Worm (Caenorhabditis elegans) whole organism, early embryonic: ENCODE measurements around the gene C14E2.4.
A peak's percentile ranks its signal among the peaks of the same experiment; 100 is the strongest.

Source experiments
- B0310.2 ChIP-seq: sonication (generic microtip); optimal IDR thresholded peaks from 2 replicates; lab custom pipeline; 2016; ENCODE audit warnings: mild to moderate bottlenecking, missing genetic modification characterization, missing compliant biosample characterization
- F13C5.2 ChIP-seq: sonication (generic microtip); optimal IDR thresholded peaks from 2 replicates; lab custom pipeline; 2017; ENCODE audit warnings: mild to moderate bottlenecking, missing genetic modification characterization, inconsistent platforms, missing compliant biosample characterization
- aly-1 ChIP-seq: sonication (generic microtip); optimal IDR thresholded peaks from 2 replicates; lab custom pipeline; 2016; ENCODE audit warnings: missing genetic modification characterization, missing compliant biosample characterization
- ama-1 ChIP-seq: fragments of 150-350 bp; optimal IDR thresholded peaks from 2 replicates; lab custom pipeline; 2014
- ceh-13 ChIP-seq: fragments of 200-800 bp; sonication (Bioruptor generic); optimal IDR thresholded peaks from 2 replicates; lab custom pipeline; 2018; ENCODE audit warnings: mild to moderate bottlenecking, missing genetic modification characterization, missing compliant biosample characterization
- ceh-36 ChIP-seq: sonication (generic microtip); optimal IDR thresholded peaks from 2 replicates; lab custom pipeline; 2016; ENCODE audit warnings: missing genetic modification characterization, inconsistent platforms, missing compliant biosample characterization
- ets-7 ChIP-seq: sonication (generic microtip); optimal IDR thresholded peaks from 2 replicates; lab custom pipeline; 2016; ENCODE audit warnings: missing genotype, missing genetic modification characterization, missing compliant biosample characterization
- flt-1 ChIP-seq: fragments of 200-800 bp; sonication (Bioruptor generic); IDR thresholded peaks from 2 replicates; pipeline ENCODE4 v1.3.6; 2022; ENCODE audit warnings: missing genetic modification characterization, missing compliant biosample characterization
- hmbx-1 ChIP-seq: sonication (generic microtip); optimal IDR thresholded peaks from 2 replicates; lab custom pipeline; 2016; ENCODE audit warnings: mild to moderate bottlenecking, missing genetic modification characterization, missing compliant biosample characterization
- hmg-4 ChIP-seq: fragments of 200-800 bp; sonication (Bioruptor generic); optimal IDR thresholded peaks from 2 replicates; lab custom pipeline; 2018; ENCODE audit warnings: mild to moderate bottlenecking, missing genetic modification characterization, missing compliant biosample characterization
- hnd-1 ChIP-seq: sonication (generic microtip); optimal IDR thresholded peaks from 2 replicates; lab custom pipeline; 2016; ENCODE audit warnings: missing genetic modification characterization, missing compliant biosample characterization
- pes-1 ChIP-seq: fragments of 200-800 bp; sonication (Bioruptor generic); IDR thresholded peaks from 2 replicates; pipeline ENCODE4 v1.3.6; 2022; ENCODE audit warnings: missing genetic modification reagents, missing genetic modification characterization, missing compliant biosample characterization
- scrt-1 ChIP-seq: fragments of 200-800 bp; sonication (Bioruptor generic); IDR thresholded peaks from 2 replicates; pipeline ENCODE4 v1.3.6; 2022; ENCODE audit warnings: missing genetic modification characterization, missing compliant biosample characterization
- sea-1 ChIP-seq: fragments of 200-800 bp; sonication (Bioruptor generic); conservative IDR thresholded peaks from 2 replicates; pipeline ENCODE4 v1.3.6; 2022; ENCODE audit warnings: missing genetic modification characterization, missing compliant biosample characterization
- tbx-11 ChIP-seq: fragments of 200-800 bp; sonication (Bioruptor generic); IDR thresholded peaks from 2 replicates; pipeline ENCODE4 v1.3.6; 2022; ENCODE audit warnings: missing genetic modification characterization, missing compliant biosample characterization
- tbx-37 ChIP-seq: fragments of 200-800 bp; sonication (Bioruptor generic); conservative IDR thresholded peaks from 2 replicates; pipeline ENCODE4 v1.3.6; 2022; ENCODE audit warnings: missing genetic modification reagents, missing genetic modification characterization, missing compliant biosample characterization
- tra-4 ChIP-seq: sonication (generic microtip); optimal IDR thresholded peaks from 2 replicates; lab custom pipeline; 2017; ENCODE audit warnings: missing genetic modification characterization, missing compliant biosample characterization

The C14E2.4 gene

DNA sequence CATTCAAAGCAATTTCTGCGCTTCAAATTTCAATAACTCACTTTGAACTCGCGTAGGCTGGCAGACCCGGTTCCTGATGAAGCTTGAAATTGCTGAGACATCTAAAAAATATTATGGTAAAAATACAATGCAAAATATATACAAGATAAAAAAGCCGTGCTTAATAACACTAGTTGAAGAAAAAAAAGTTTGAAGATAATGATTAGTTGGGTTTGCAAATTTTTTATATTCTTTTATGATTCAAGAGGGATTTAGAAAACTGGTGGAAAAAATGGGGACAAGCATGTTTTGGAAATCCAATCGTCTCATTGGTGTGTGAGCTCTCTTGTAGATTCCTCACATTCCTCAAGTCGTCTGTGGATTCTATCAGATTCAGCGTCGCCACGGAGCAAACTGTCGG is 31.5 kb upstream of the C14E2.4 start, which contains the start of gene ceh-21:
TSS of gene ceh-21 (minus strand) at position 101 of the 400 bp plus-strand sequence.
- TF ChIP-seq tra-4 (tag; lab: Kevin White, UChicago): no peak
- no peak for TF ChIP-seq ets-7 (tag; lab: Kevin White, UChicago)
- no peak for TF ChIP-seq hmg-4 (GFP tag; lab: Kevin White, UChicago)
- TF ChIP-seq tbx-11 (GFP tag; lab: Robert Waterston, UW): no peak
- no peak for TF ChIP-seq hmbx-1 (tag; lab: Kevin White, UChicago)
- no peak for TF ChIP-seq B0310.2 (tag; lab: Kevin White, UChicago)
- TF ChIP-seq ama-1 (lab: Kevin White, UChicago): no peak
- TF ChIP-seq hnd-1: no peak
- TF ChIP-seq ceh-36 (tag; lab: Kevin White, UChicago): no peak
- TF ChIP-seq ceh-13: no peak
- TF ChIP-seq pes-1 (GFP tag; lab: Robert Waterston, UW): no peak
- TF ChIP-seq sea-1 (GFP tag; lab: Robert Waterston, UW): no peak
- no peak for TF ChIP-seq aly-1
- TF ChIP-seq F13C5.2 (tag; lab: Kevin White, UChicago): no peak
- TF ChIP-seq scrt-1 (GFP tag; lab: Robert Waterston, UW): no peak

DNA sequence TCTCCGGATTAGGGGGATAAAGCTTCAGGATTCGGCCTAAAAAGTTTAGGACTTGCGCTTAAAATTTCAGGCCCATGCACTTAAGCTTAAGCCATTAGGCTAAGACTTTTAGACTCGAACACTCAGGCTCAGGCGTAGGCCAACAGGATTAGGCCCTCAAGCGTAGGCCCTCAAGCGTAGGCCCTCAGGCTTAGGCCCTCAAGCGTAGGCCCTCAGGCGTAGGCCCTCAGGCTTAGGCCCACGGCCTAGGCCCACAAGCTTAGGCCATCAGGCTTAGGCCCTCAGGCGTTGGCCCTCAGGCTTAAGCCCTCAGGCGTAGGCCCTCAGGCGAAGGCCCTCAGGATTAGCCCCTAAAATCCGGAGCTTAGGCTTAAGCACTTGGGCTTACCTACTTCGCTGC is 29.4 kb upstream of the C14E2.4 start:
- no peak for TF ChIP-seq sea-1 (GFP tag; lab: Robert Waterston, UW)
- no peak for TF ChIP-seq B0310.2 (tag; lab: Kevin White, UChicago)
- TF ChIP-seq ets-7 (tag; lab: Kevin White, UChicago): no peak
- TF ChIP-seq pes-1 (GFP tag; lab: Robert Waterston, UW): peak; percentile 31; the same call in 1 of the 2 replicates
- no peak for TF ChIP-seq ceh-13
- no peak for TF ChIP-seq F13C5.2 (tag; lab: Kevin White, UChicago)
- no peak for TF ChIP-seq tbx-11 (GFP tag; lab: Robert Waterston, UW)
- TF ChIP-seq tbx-37 (GFP tag; lab: Robert Waterston, UW): no peak
- TF ChIP-seq ceh-36 (tag; lab: Kevin White, UChicago): peak; percentile 79
- no peak for TF ChIP-seq hnd-1
- no peak for TF ChIP-seq aly-1
- TF ChIP-seq scrt-1 (GFP tag; lab: Robert Waterston, UW): no peak
- no peak for TF ChIP-seq tra-4 (tag; lab: Kevin White, UChicago)
- no peak for TF ChIP-seq hmg-4 (GFP tag; lab: Kevin White, UChicago)

ce11 chrX:1848575-1848974 is 27.4 kb upstream of the C14E2.4 start, which contains the start of gene ceh-41:
TSS of gene ceh-41 (minus strand) at chrX:1848675.
- TF ChIP-seq ceh-13 (no peak), sea-1 (GFP tag; lab: Robert Waterston, UW) (no peak), hmg-4 (GFP tag; lab: Kevin White, UChicago) (no peak)

ce11 chrX:1847685-1848084 is 26.6 kb upstream of the C14E2.4 start:
- TF ChIP-seq sea-1 (GFP tag; lab: Robert Waterston, UW) (no peak), ama-1 (lab: Kevin White, UChicago) (no peak), pes-1 (GFP tag; lab: Robert Waterston, UW) (no peak), tra-4 (tag; lab: Kevin White, UChicago) (no peak), flt-1 (GFP tag; lab: Robert Waterston, UW) (no peak), tbx-11 (GFP tag; lab: Robert Waterston, UW) (no peak), ceh-36 (tag; lab: Kevin White, UChicago) (no peak), hmbx-1 (tag; lab: Kevin White, UChicago) (no peak), hnd-1 (no peak), ets-7 (tag; lab: Kevin White, UChicago) (no peak), hmg-4 (GFP tag; lab: Kevin White, UChicago) (no peak), F13C5.2 (tag; lab: Kevin White, UChicago) (no peak), ceh-13 (no peak), scrt-1 (GFP tag; lab: Robert Waterston, UW) (no peak), tbx-37 (GFP tag; lab: Robert Waterston, UW) (no peak)

ce11 chrX:1845493-1845892 is 24.4 kb upstream of the C14E2.4 start, which contains the start of gene T26C11.4:
TSS of gene T26C11.4 (minus strand) at chrX:1845546.
- no peak for TF ChIP-seq ceh-13
- no peak for TF ChIP-seq ama-1 (lab: Kevin White, UChicago)
- no peak for TF ChIP-seq hnd-1
- no peak for TF ChIP-seq hmg-4 (GFP tag; lab: Kevin White, UChicago)
- TF ChIP-seq tbx-37 (GFP tag; lab: Robert Waterston, UW): no peak
- TF ChIP-seq ets-7 (tag; lab: Kevin White, UChicago): no peak
- TF ChIP-seq pes-1 (GFP tag; lab: Robert Waterston, UW): no peak
- no peak for TF ChIP-seq B0310.2 (tag; lab: Kevin White, UChicago)
- no peak for TF ChIP-seq scrt-1 (GFP tag; lab: Robert Waterston, UW)
- no peak for TF ChIP-seq hmbx-1 (tag; lab: Kevin White, UChicago)
- no peak for TF ChIP-seq tbx-11 (GFP tag; lab: Robert Waterston, UW)
- no peak for TF ChIP-seq tra-4 (tag; lab: Kevin White, UChicago)
- no peak for TF ChIP-seq F13C5.2 (tag; lab: Kevin White, UChicago)
- TF ChIP-seq ceh-36 (tag; lab: Kevin White, UChicago): no peak

ce11 chrX:1837703-1838102 is 16.6 kb upstream of the C14E2.4 start:
- TF ChIP-seq pes-1 (GFP tag; lab: Robert Waterston, UW) (peak; percentile 77), sea-1 (GFP tag; lab: Robert Waterston, UW) (peak; percentile 75), aly-1 (no peak), tra-4 (tag; lab: Kevin White, UChicago) (no peak), scrt-1 (GFP tag; lab: Robert Waterston, UW) (peak; percentile 78), tbx-37 (GFP tag; lab: Robert Waterston, UW) (peak; percentile 81), tbx-11 (GFP tag; lab: Robert Waterston, UW) (peak; percentile 64), ceh-13 (peak; percentile 26), F13C5.2 (tag; lab: Kevin White, UChicago) (peak; percentile 67), ceh-36 (tag; lab: Kevin White, UChicago) (peak; percentile 55), hmbx-1 (tag; lab: Kevin White, UChicago) (no peak), hnd-1 (peak; percentile 61), B0310.2 (tag; lab: Kevin White, UChicago) (peak; percentile 42), hmg-4 (GFP tag; lab: Kevin White, UChicago) (peak; percentile 57), ets-7 (tag; lab: Kevin White, UChicago) (no peak), flt-1 (GFP tag; lab: Robert Waterston, UW) (peak; percentile 72), ama-1 (lab: Kevin White, UChicago) (no peak)
